Worm (Caenorhabditis elegans) whole organism, young adult: ENCODE measurements around the gene C18G1.9.

Source experiments
- B0019.2 ChIP-seq: fragments of 200-800 bp; sonication (Bioruptor generic); conservative IDR thresholded peaks from 2 replicates; pipeline ENCODE4 v1.3.6; 2022; ENCODE audit warnings: missing genetic modification reagents, missing genetic modification characterization, missing compliant biosample characterization
- D2030.7 ChIP-seq: fragments of 200-800 bp; sonication (Bioruptor generic); IDR thresholded peaks from 2 replicates; pipeline ENCODE4 v1.3.6; 2022; ENCODE audit warnings: missing genetic modification reagents, missing genetic modification characterization, missing compliant biosample characterization
- F49E8.2 ChIP-seq: sonication (generic microtip); optimal IDR thresholded peaks from 3 replicates; lab custom pipeline; 2017; ENCODE audit warnings: missing genetic modification characterization, mild to moderate bottlenecking, missing compliant biosample characterization, antibody characterized with exemption, moderate library complexity; ENCODE audit not compliant: insufficient read depth
- F57C9.4 ChIP-seq: sonication (generic microtip); optimal IDR thresholded peaks from 2 replicates; lab custom pipeline; 2017; ENCODE audit warnings: mild to moderate bottlenecking, missing genetic modification characterization, missing compliant biosample characterization
- Y56A3A.18 ChIP-seq: fragments of 200-800 bp; sonication (Bioruptor generic); IDR thresholded peaks from 2 replicates; pipeline ENCODE4 v1.3.6; 2022; ENCODE audit warnings: missing genetic modification reagents, missing genetic modification characterization, missing compliant biosample characterization
- Y67H2A.10 ChIP-seq: fragments of 200-800 bp; sonication (Bioruptor generic); conservative IDR thresholded peaks from 2 replicates; pipeline ENCODE4 v1.3.6; 2022; ENCODE audit warnings: missing genetic modification reagents, missing genetic modification characterization, missing compliant biosample characterization
- Y79H2A.3 ChIP-seq: fragments of 200-800 bp; sonication (Bioruptor generic); conservative IDR thresholded peaks from 2 replicates; pipeline ENCODE4 v1.3.6; 2022; ENCODE audit warnings: missing genetic modification reagents, missing genetic modification characterization, missing compliant biosample characterization
- akir-1 ChIP-seq: fragments of 200-800 bp; sonication (Bioruptor generic); optimal IDR thresholded peaks from 2 replicates; lab custom pipeline; 2018; ENCODE audit warnings: mild to moderate bottlenecking, missing genetic modification characterization, moderate library complexity, missing compliant biosample characterization
- athp-1 ChIP-seq: sonication (generic microtip); optimal IDR thresholded peaks from 2 replicates; lab custom pipeline; 2017; ENCODE audit warnings: mild to moderate bottlenecking, missing genetic modification characterization, missing compliant biosample characterization
- attf-3 ChIP-seq: fragments of 200-800 bp; sonication (Bioruptor generic); conservative IDR thresholded peaks from 2 replicates; pipeline ENCODE4 v1.3.6; 2022; ENCODE audit warnings: missing genetic modification reagents, missing genetic modification characterization, missing compliant biosample characterization
- attf-5 ChIP-seq: fragments of 200-800 bp; sonication (Bioruptor generic); optimal IDR thresholded peaks from 2 replicates; lab custom pipeline; 2018; ENCODE audit warnings: mild to moderate bottlenecking, missing genetic modification characterization, missing compliant biosample characterization
- egl-18 ChIP-seq: fragments of 200-800 bp; sonication (Bioruptor generic); IDR thresholded peaks from 2 replicates; pipeline ENCODE4 v1.3.6; 2022; ENCODE audit warnings: missing genetic modification reagents, missing genetic modification characterization, missing compliant biosample characterization
- hlh-26 ChIP-seq: fragments of 200-800 bp; sonication (Bioruptor generic); conservative IDR thresholded peaks from 2 replicates; pipeline ENCODE4 v1.3.6; 2022; ENCODE audit warnings: missing genetic modification reagents, missing genetic modification characterization, missing compliant biosample characterization
- hmg-20 ChIP-seq: fragments of 200-800 bp; sonication (Bioruptor generic); IDR thresholded peaks from 2 replicates; pipeline ENCODE4 v1.3.6; 2022; ENCODE audit warnings: missing genetic modification reagents, missing genetic modification characterization, missing compliant biosample characterization
- hrde-1 ChIP-seq: sonication (generic microtip); optimal IDR thresholded peaks from 2 replicates; lab custom pipeline; 2016; ENCODE audit warnings: missing genetic modification characterization, mild to moderate bottlenecking, missing compliant biosample characterization, moderate library complexity, missing genotype, missing genetic modification reagents, borderline replicate concordance
- let-526 ChIP-seq: fragments of 200-800 bp; sonication (Bioruptor generic); IDR thresholded peaks from 2 replicates; pipeline ENCODE4 v1.3.6; 2022; ENCODE audit warnings: missing genetic modification reagents, missing genetic modification characterization, missing compliant biosample characterization
- lin-26 ChIP-seq: fragments of 200-800 bp; sonication (Bioruptor generic); IDR thresholded peaks from 2 replicates; pipeline ENCODE4 v1.3.6; 2022; ENCODE audit warnings: missing genetic modification reagents, missing genetic modification characterization, missing compliant biosample characterization
- lin-54 ChIP-seq: fragments of 200-800 bp; sonication (Bioruptor generic); optimal IDR thresholded peaks from 2 replicates; lab custom pipeline; 2018; ENCODE audit warnings: mild to moderate bottlenecking, missing genetic modification characterization, missing compliant biosample characterization
- madf-10 ChIP-seq: sonication (generic microtip); optimal IDR thresholded peaks from 2 replicates; lab custom pipeline; 2016; ENCODE audit warnings: mild to moderate bottlenecking, missing genetic modification characterization, missing compliant biosample characterization
- mel-28 ChIP-seq: sonication (generic microtip); optimal IDR thresholded peaks from 2 replicates; lab custom pipeline; 2016; ENCODE audit warnings: borderline replicate concordance, mild to moderate bottlenecking, missing genetic modification characterization, missing compliant biosample characterization
- nfya-2 ChIP-seq: fragments of 200-800 bp; sonication (Bioruptor generic); IDR thresholded peaks from 2 replicates; pipeline ENCODE4 v1.3.6; 2022; ENCODE audit warnings: missing genetic modification reagents, missing genetic modification characterization, missing compliant biosample characterization
- nfyb-1 ChIP-seq: fragments of 200-800 bp; sonication (Bioruptor generic); IDR thresholded peaks from 2 replicates; pipeline ENCODE4 v1.3.6; 2022; ENCODE audit warnings: missing genetic modification reagents, missing genetic modification characterization, missing compliant biosample characterization
- pha-4 ChIP-seq: fragments of 150-350 bp; sonication (generic microtip); optimal IDR thresholded peaks from 2 replicates; lab custom pipeline; 2014; ENCODE audit warnings: missing biosample characterization, missing genetic modification reagents, missing genetic modification characterization
- rec-8 ChIP-seq, 2 experiments: sonication (generic microtip); optimal IDR thresholded peaks; 2 replicates each; lab custom pipeline; 2016; ENCODE audit warnings: mild to moderate bottlenecking in 2 of 2, missing genetic modification characterization in 2 of 2, missing genetic modification reagents in 2 of 2, missing genotype in 2 of 2, missing biosample characterization in 1 of 2, missing compliant biosample characterization in 1 of 2, moderate library complexity in 1 of 2
- repo-1 ChIP-seq: sonication (generic microtip); optimal IDR thresholded peaks from 2 replicates; lab custom pipeline; 2017; ENCODE audit warnings: mild to moderate bottlenecking, missing genetic modification characterization, missing compliant biosample characterization
- snpc-1.3 ChIP-seq: sonication (generic microtip); optimal IDR thresholded peaks from 2 replicates; lab custom pipeline; 2017; ENCODE audit warnings: missing genetic modification characterization, mild to moderate bottlenecking, missing compliant biosample characterization, antibody characterized with exemption, moderate library complexity, missing genotype, missing genetic modification reagents; ENCODE audit not compliant: insufficient read depth
- snpc-4 ChIP-seq, 5 experiments: fragments of 150-350 bp in 1 of 5; sonication (generic microtip) in 4 of 5; optimal IDR thresholded peaks; 2 replicates each; lab custom pipeline; 2014 to 2018; ENCODE audit warnings: missing genetic modification characterization in 5 of 5, missing biosample characterization in 3 of 5, antibody characterized with exemption in 2 of 5, mild to moderate bottlenecking in 2 of 5, missing compliant biosample characterization in 2 of 5, missing genotype in 2 of 5, moderate library complexity in 2 of 5, missing genetic modification reagents in 1 of 5
- tbp1 ChIP-seq: fragments of 200-800 bp; sonication (Bioruptor generic); optimal IDR thresholded peaks from 2 replicates; lab custom pipeline; 2018; ENCODE audit warnings: mild to moderate bottlenecking, missing genetic modification characterization, missing compliant biosample characterization
- tbx-9 ChIP-seq: sonication (generic microtip); optimal IDR thresholded peaks from 2 replicates; lab custom pipeline; 2016; ENCODE audit warnings: borderline replicate concordance, missing genetic modification characterization, inconsistent platforms, missing compliant biosample characterization
- unc-130 ChIP-seq: sonication (generic microtip); optimal IDR thresholded peaks from 2 replicates; lab custom pipeline; 2016; ENCODE audit warnings: missing genetic modification reagents, missing genetic modification characterization, missing compliant biosample characterization
- unc-62 ChIP-seq: fragments of 150-350 bp; optimal IDR thresholded peaks from 2 replicates; lab custom pipeline; 2014; ENCODE audit warnings: missing biosample characterization, missing genetic modification reagents, missing genetic modification characterization
- ztf-25 ChIP-seq: fragments of 200-800 bp; sonication (Bioruptor generic); IDR thresholded peaks from 2 replicates; pipeline ENCODE4 v1.3.6; 2022; ENCODE audit warnings: missing genetic modification reagents, missing genetic modification characterization, missing compliant biosample characterization
- ztf-28 ChIP-seq: fragments of 200-800 bp; sonication (Bioruptor generic); IDR thresholded peaks from 2 replicates; pipeline ENCODE4 v1.3.6; 2022; ENCODE audit warnings: missing genetic modification reagents, missing genetic modification characterization, missing compliant biosample characterization
- ztf-6 ChIP-seq: fragments of 200-800 bp; sonication (Bioruptor generic); IDR thresholded peaks from 2 replicates; pipeline ENCODE4 v1.3.6; 2022; ENCODE audit warnings: missing genetic modification reagents, missing genetic modification characterization, missing compliant biosample characterization

C18G1.9 gene

DNA sequence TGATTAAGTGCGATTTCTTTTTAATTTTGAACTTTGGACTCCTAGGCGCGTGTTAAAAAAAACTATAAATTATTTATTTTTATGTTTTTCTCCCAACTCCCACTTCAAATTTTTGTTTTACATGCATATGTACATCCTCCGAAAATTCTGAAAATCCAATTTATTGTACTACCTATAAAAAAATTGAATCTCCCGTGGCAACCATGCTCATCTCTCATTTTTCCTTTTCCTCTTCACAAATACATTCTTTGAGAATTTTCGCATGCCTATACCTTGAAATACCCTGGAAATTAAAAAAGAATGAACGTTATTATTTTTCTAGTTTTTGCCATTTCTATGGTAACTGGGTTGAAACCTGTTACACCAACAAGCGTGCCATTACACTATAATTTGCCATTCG is 19.3 kb upstream of the C18G1.9 start, which contains the start of gene R02F11.10:
Gene R02F11.10, plus strand, starts transcription at position 301 of the 400 bp plus-strand sequence.
- TF ChIP-seq tbp1 (GFP tag; lab: Kevin White, UChicago) (no peak), ztf-6 (GFP tag; lab: Robert Waterston, UW) (no peak), repo-1 (tag; lab: Kevin White, UChicago) (no peak), F49E8.2 (no peak), snpc-1.3 (tag; lab: Kevin White, UChicago) (no peak), nfya-2 (GFP tag; lab: Robert Waterston, UW) (no peak), unc-130 (GFP tag; lab: Kevin White, UChicago) (no peak), attf-5 (GFP tag; lab: Kevin White, UChicago) (no peak)

- no peak for TF ChIP-seq tbx-9 (tag; lab: Kevin White, UChicago)
- no peak for TF ChIP-seq hmg-20
- no peak for TF ChIP-seq lin-54 (GFP tag; lab: Kevin White, UChicago)
- no peak for TF ChIP-seq unc-62 (GFP tag; lab: Kevin White, UChicago)
- no peak for TF ChIP-seq ztf-6 (GFP tag; lab: Robert Waterston, UW)
- TF ChIP-seq Y56A3A.18: no peak
- TF ChIP-seq tbp1 (GFP tag; lab: Kevin White, UChicago): no peak
- no peak for TF ChIP-seq snpc-4 (GFP tag; optimal IDR thresholded peaks at IDR 0.05; lab: Kevin White, UChicago)
- TF ChIP-seq snpc-4 (tag; optimal IDR thresholded peaks at IDR 0.05; lab: Kevin White, UChicago): no peak
- no peak for TF ChIP-seq akir-1 (GFP tag; lab: Kevin White, UChicago)
- TF ChIP-seq athp-1 (tag; lab: Kevin White, UChicago): no peak
- no peak for TF ChIP-seq B0019.2 (GFP tag; lab: Robert Waterston, UW)
- TF ChIP-seq egl-18 (GFP tag; lab: Robert Waterston, UW): no peak
- no peak for TF ChIP-seq let-526 (GFP tag; lab: Robert Waterston, UW)
- no peak for TF ChIP-seq Y67H2A.10
- TF ChIP-seq unc-130 (GFP tag; lab: Kevin White, UChicago): no peak
- TF ChIP-seq lin-26: no peak
- TF ChIP-seq rec-8 (tag; optimal IDR thresholded peaks at IDR 0.05; lab: Kevin White, UChicago): no peak
- TF ChIP-seq mel-28 (tag; lab: Kevin White, UChicago): no peak
These were observed 18.3 kb upstream of the C18G1.9 start for ce11 chrV:4787836-4788235.

- TF ChIP-seq attf-3 (GFP tag; lab: Robert Waterston, UW) (no peak), nfyb-1 (GFP tag; lab: Robert Waterston, UW) (no peak), madf-10 (tag; lab: Kevin White, UChicago) (no peak), Y79H2A.3 (GFP tag; lab: Robert Waterston, UW) (no peak), pha-4 (no peak), hlh-26 (no peak), mel-28 (tag; lab: Kevin White, UChicago) (no peak), hrde-1 (tag; lab: Kevin White, UChicago) (no peak), ztf-25 (GFP tag; lab: Robert Waterston, UW) (no peak), F57C9.4 (tag; lab: Kevin White, UChicago) (no peak), ztf-28 (GFP tag; lab: Robert Waterston, UW) (no peak), D2030.7 (GFP tag; lab: Robert Waterston, UW) (no peak)
These were observed 17.6 kb upstream of the C18G1.9 start, which contains the start of gene R02F11.9 for ce11 chrV:4787166-4787565. Gene R02F11.9, plus strand, starts transcription at chrV:4787466.
